Worm (Caenorhabditis elegans) whole organism, early embryonic: ENCODE data around the gene F52D1.2.

ENCODE experiments used
- ama-1 ChIP-seq: fragments of 150-350 bp; optimal IDR thresholded peaks from 2 replicates; lab custom pipeline; 2014
- ceh-13 ChIP-seq: fragments of 200-800 bp; sonication (Bioruptor generic); optimal IDR thresholded peaks from 2 replicates; lab custom pipeline; 2018; ENCODE audit warnings: mild to moderate bottlenecking, missing genetic modification characterization, missing compliant biosample characterization
- ceh-36 ChIP-seq: sonication (generic microtip); optimal IDR thresholded peaks from 2 replicates; lab custom pipeline; 2016; ENCODE audit warnings: missing genetic modification characterization, inconsistent platforms, missing compliant biosample characterization
- ets-7 ChIP-seq: sonication (generic microtip); optimal IDR thresholded peaks from 2 replicates; lab custom pipeline; 2016; ENCODE audit warnings: missing genotype, missing genetic modification characterization, missing compliant biosample characterization
- hnd-1 ChIP-seq: sonication (generic microtip); optimal IDR thresholded peaks from 2 replicates; lab custom pipeline; 2016; ENCODE audit warnings: missing genetic modification characterization, missing compliant biosample characterization

DNA sequence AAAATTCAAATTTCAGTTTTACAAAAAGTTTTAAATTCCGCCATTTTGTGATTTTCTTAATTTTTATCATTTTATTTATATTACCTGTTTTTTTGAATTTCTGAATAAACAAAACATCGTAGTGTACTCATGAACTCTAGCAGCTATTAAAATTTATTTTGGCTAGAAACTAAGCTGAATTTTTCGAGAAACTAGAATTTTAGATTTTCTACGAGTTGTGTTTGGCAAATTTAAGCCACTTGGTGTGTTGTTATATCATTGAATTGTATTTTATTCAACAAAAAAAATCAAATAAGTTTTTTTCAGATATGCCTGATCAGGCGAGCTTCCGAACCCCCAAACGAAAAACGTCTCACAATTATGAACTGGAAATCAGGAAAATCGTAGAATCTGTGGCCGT is 52.8 kb downstream of the F52D1.2 start, which contains the start of gene R04A9.6:
- TF ChIP-seq ama-1 (lab: Kevin White, UChicago) (no peak), hnd-1 (tag; lab: Kevin White, UChicago) (no peak), ets-7 (tag; lab: Kevin White, UChicago) (no peak), ceh-36 (no peak), ceh-13 (GFP tag; lab: Kevin White, UChicago) (no peak)
